Fruit fly (Drosophila melanogaster): ENCODE data around the gene BI-1.

Gene BI-1

dm6 chr3L:8340264-8341095, 31.7 kb upstream of the BI-1 start, which contains the start of the genes Prim1 and CG7083 (continued):
- peak; percentile 12; the same call in 1 of the 2 replicates for TF ChIP-seq CG10366 (GFP tag; IDR thresholded peaks at IDR 0.05)
- peak; percentile 51 for TF ChIP-seq Bteb2 (GFP tag; optimal IDR thresholded peaks at IDR 0.05)
- peak; percentile 46 for TF ChIP-seq Six4 (GFP tag; optimal IDR thresholded peaks at IDR 0.05)
- TF ChIP-seq CG31365 (tag; optimal IDR thresholded peaks at IDR 0.05): no peak
- TF ChIP-seq CG15696 (tag; optimal IDR thresholded peaks at IDR 0.05): peak; percentile 49
- TF ChIP-seq CG11560 (tag; IDR thresholded peaks at IDR 0.05): no peak
- TF ChIP-seq CG11247 (GFP tag; IDR thresholded peaks at IDR 0.05): no peak
- TF ChIP-seq crol (GFP tag; IDR thresholded peaks at IDR 0.05): no peak
- peak; percentile 55 for TF ChIP-seq nmo (GFP tag; optimal IDR thresholded peaks at IDR 0.05)
- peak; percentile 26 for TF ChIP-seq HmgD (GFP tag; optimal IDR thresholded peaks at IDR 0.05)
- TF ChIP-seq CG10321 (GFP tag; IDR thresholded peaks at IDR 0.05): no peak
- no peak for TF ChIP-seq nerfin-2 (GFP tag; IDR thresholded peaks at IDR 0.05; ENCODE audit: partially characterized antibody)
- TF ChIP-seq CG8924 (tag; optimal IDR thresholded peaks at IDR 0.05): peak; percentile 49
- TF ChIP-seq al (GFP tag; IDR thresholded peaks at IDR 0.05): 0 out of 2 replicates have a peak, but pooled peaks have one; percentile 35
- no peak for TF ChIP-seq Hey (tag; optimal IDR thresholded peaks at IDR 0.05)
- no peak; the same call in 1 of the 2 replicates for TF ChIP-seq HLH3B (GFP tag; IDR thresholded peaks at IDR 0.05)
- no peak for TF ChIP-seq CG14860 (GFP tag; IDR thresholded peaks at IDR 0.05; ENCODE audit: partially characterized antibody)
- no peak for TF ChIP-seq Adf1 (GFP tag; IDR thresholded peaks at IDR 0.05)
- peak; percentile 19 for TF ChIP-seq CG9797 (GFP tag; optimal IDR thresholded peaks at IDR 0.05)
- peak; percentile 48 for TF ChIP-seq CG10462 (GFP tag; optimal IDR thresholded peaks at IDR 0.05)
- TF ChIP-seq ash1 (GFP tag; optimal IDR thresholded peaks at IDR 0.05): no peak
- TF ChIP-seq Doc2 (GFP tag; IDR thresholded peaks at IDR 0.05): no peak
- no peak; the same call in 1 of the 2 replicates for TF ChIP-seq GATAe (GFP tag; conservative IDR thresholded peaks at IDR 0.05)
- peak; percentile 14 for TF ChIP-seq Ssrp (tag; optimal IDR thresholded peaks at IDR 0.05)
- TF ChIP-seq Xbp1 (GFP tag; optimal IDR thresholded peaks at IDR 0.05): peak; percentile 75
- no peak for TF ChIP-seq NFAT (GFP tag; IDR thresholded peaks at IDR 0.05)
- peak; percentile 34; the same call in 1 of the 3 replicates for TF ChIP-seq Doc3 (GFP tag; IDR thresholded peaks at IDR 0.05; ENCODE audit: partially characterized antibody)
- no peak for TF ChIP-seq CG6175 (GFP tag; IDR thresholded peaks at IDR 0.05)
- TF ChIP-seq unc-4 (GFP tag; IDR thresholded peaks at IDR 0.05; ENCODE audit: partially characterized antibody): peak; percentile 33; the same call in 1 of the 2 replicates
- TF ChIP-seq zfh2 (GFP tag; optimal IDR thresholded peaks at IDR 0.05): peak; percentile 57
- no peak for TF ChIP-seq wor (GFP tag; IDR thresholded peaks at IDR 0.05)
- no peak for TF ChIP-seq MTF-1 (GFP tag; optimal IDR thresholded peaks at IDR 0.05; ENCODE audit: borderline replicate concordance)
- no peak for TF ChIP-seq org-1 (GFP tag; optimal IDR thresholded peaks at IDR 0.05)
- TF ChIP-seq CG1024 (GFP tag; IDR thresholded peaks at IDR 0.05): no peak
- TF ChIP-seq CG34422 (GFP tag; IDR thresholded peaks at IDR 0.05): peak; percentile 79
- TF ChIP-seq eve (GFP tag; optimal IDR thresholded peaks at IDR 0.05): no peak
- no peak for TF ChIP-seq tll (GFP tag; optimal IDR thresholded peaks at IDR 0.05)
- no peak for TF ChIP-seq dati (GFP tag; IDR thresholded peaks at IDR 0.05)
- TF ChIP-seq fd96Cb (tag; optimal IDR thresholded peaks at IDR 0.05): no peak
- no peak for TF ChIP-seq HLH4C (GFP tag; IDR thresholded peaks at IDR 0.05; ENCODE audit: partially characterized antibody)
- TF ChIP-seq oc (tag; optimal IDR thresholded peaks at IDR 0.05): no peak
- peak; percentile 49 for TF ChIP-seq Hr3 (GFP tag; optimal IDR thresholded peaks at IDR 0.05)
- no peak for TF ChIP-seq CG7987 (GFP tag; optimal IDR thresholded peaks at IDR 0.05)
- no peak for TF ChIP-seq Eip74EF (GFP tag; optimal IDR thresholded peaks at IDR 0.05)
- peak in 1 of 2 experiments; percentile 55 for TF ChIP-seq insv (GFP tag; optimal IDR thresholded peaks at IDR 0.05)
- no peak for TF ChIP-seq Mrtf (GFP tag; IDR thresholded peaks at IDR 0.05)
- TF ChIP-seq Med (GFP tag): peak; percentile 94
- no peak for TF ChIP-seq CG6854 (GFP tag; optimal IDR thresholded peaks at IDR 0.05)
